Worm (Caenorhabditis elegans): Measurements from ENCODE around the gene F17C11.11.

The F17C11.11 gene

DNA sequence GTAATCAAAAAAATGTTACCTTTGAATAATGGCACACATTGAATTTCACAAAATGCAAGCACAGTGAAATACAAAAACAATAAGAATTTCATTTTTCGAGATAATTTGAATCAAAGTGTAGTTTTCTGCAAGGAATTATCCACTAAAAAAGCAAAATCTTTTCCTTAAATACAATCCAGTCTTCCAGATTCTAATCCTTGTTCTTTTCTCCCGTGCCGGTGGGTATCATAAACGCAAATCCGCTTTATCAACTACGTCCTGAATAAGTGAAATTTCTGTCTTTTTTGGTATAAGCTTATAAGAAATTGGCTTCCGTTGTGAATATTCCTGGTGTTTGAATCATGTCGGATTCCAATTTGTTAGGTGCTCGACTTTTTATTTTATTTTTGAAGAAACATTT is 50.5 kb downstream of the F17C11.11 start:
- TF ChIP-seq hmbx-1 (tag; optimal IDR thresholded peaks at IDR 0.05) (no peak), hmg-4 (GFP tag; optimal IDR thresholded peaks at IDR 0.05) (no peak), aly-1 (tag; optimal IDR thresholded peaks at IDR 0.05) (no peak), F13C5.2 (tag; optimal IDR thresholded peaks at IDR 0.05) (no peak), tra-4 (tag; optimal IDR thresholded peaks at IDR 0.05) (no peak), ceh-13 (GFP tag; optimal IDR thresholded peaks at IDR 0.05) (no peak), tbx-11 (GFP tag; IDR thresholded peaks at IDR 0.05) (no peak), tbx-37 (GFP tag; conservative IDR thresholded peaks at IDR 0.05) (no peak), ama-1 (optimal IDR thresholded peaks at IDR 0.05) (no peak), ceh-36 (tag; optimal IDR thresholded peaks at IDR 0.05) (no peak), sea-1 (GFP tag; conservative IDR thresholded peaks at IDR 0.05) (no peak), hnd-1 (tag; optimal IDR thresholded peaks at IDR 0.05) (no peak), pes-1 (GFP tag; IDR thresholded peaks at IDR 0.05) (no peak), scrt-1 (GFP tag; IDR thresholded peaks at IDR 0.05) (no peak), flt-1 (GFP tag; IDR thresholded peaks at IDR 0.05) (no peak)
